Fruit fly (Drosophila melanogaster) whole organism, embryonic: ENCODE results near the gene drongo.

ENCODE experiments used
- Ada2b ChIP-seq: fragments of 200-800 bp; sonication (Bioruptor generic); IDR thresholded peaks from 2 replicates; pipeline ENCODE4 v1.3.6; 2022; ENCODE audit warnings: missing biosample characterization, missing genetic modification characterization
- Atf6 ChIP-seq: fragments of 200-800 bp; sonication (Bioruptor generic); IDR thresholded peaks from 2 replicates; pipeline ENCODE4 v1.3.6; 2022; ENCODE audit warnings: missing biosample characterization, missing genetic modification characterization
- Awh ChIP-seq: fragments of 200-800 bp; sonication (Bioruptor generic); IDR thresholded peaks from 2 replicates; pipeline ENCODE4, ENCODE4 v1.3.6; 2022; ENCODE audit warnings: missing biosample characterization, missing genetic modification characterization
- B-H2 ChIP-seq: fragments of 200-800 bp; sonication (Bioruptor generic); optimal IDR thresholded peaks from 2 replicates; lab custom pipeline; 2018; ENCODE audit warnings: missing biosample characterization, mild to moderate bottlenecking, missing genetic modification characterization
- CG10959 ChIP-seq: fragments of 200-800 bp; sonication (Bioruptor generic); IDR thresholded peaks from 2 replicates; pipeline ENCODE4 v1.3.6; 2022; ENCODE audit warnings: missing biosample characterization, missing genetic modification characterization
- CG11560 ChIP-seq: fragments of 200-800 bp; sonication (Bioruptor generic); IDR thresholded peaks from 3 replicates; pipeline ENCODE4 v1.3.6; 2022; ENCODE audit warnings: missing biosample characterization, missing genetic modification characterization
- CG12391 ChIP-seq: fragments of 200-800 bp; sonication (Bioruptor generic); optimal IDR thresholded peaks from 3 replicates; lab custom pipeline; 2018; ENCODE audit warnings: missing biosample characterization, mild to moderate bottlenecking, missing genetic modification characterization, moderate library complexity
- CG14710 ChIP-seq: fragments of 200-800 bp; sonication (Bioruptor generic); optimal IDR thresholded peaks from 3 replicates; lab custom pipeline; 2019; ENCODE audit warnings: missing biosample characterization, mild to moderate bottlenecking, missing genetic modification characterization, moderate library complexity
- CG15269 ChIP-seq: fragments of 200-800 bp; sonication (Bioruptor generic); optimal IDR thresholded peaks from 2 replicates; lab custom pipeline; 2018; ENCODE audit warnings: missing biosample characterization, mild to moderate bottlenecking, missing genetic modification characterization, moderate library complexity
- CG16863 ChIP-seq: fragments of 200-800 bp; sonication (Bioruptor generic); optimal IDR thresholded peaks from 3 replicates; lab custom pipeline; 2016; ENCODE audit warnings: missing biosample characterization, missing genetic modification characterization
- CG17186 ChIP-seq: fragments of 200-800 bp; sonication (Bioruptor generic); optimal IDR thresholded peaks from 3 replicates; lab custom pipeline; 2017; ENCODE audit warnings: missing biosample characterization, missing genetic modification reagents, missing genetic modification characterization
- CG17612 ChIP-seq: fragments of 200-800 bp; sonication (Bioruptor generic); IDR thresholded peaks from 2 replicates; pipeline ENCODE4 v1.3.6; 2022; ENCODE audit warnings: missing biosample characterization, missing genetic modification characterization
- CG3065 ChIP-seq: fragments of 200-800 bp; sonication (Bioruptor generic); optimal IDR thresholded peaks from 2 replicates; lab custom pipeline; 2016; ENCODE audit warnings: missing biosample characterization, missing genetic modification characterization
- CG3281 ChIP-seq: fragments of 200-800 bp; sonication (Bioruptor generic); optimal IDR thresholded peaks from 3 replicates; lab custom pipeline; 2017; ENCODE audit warnings: missing biosample characterization, mild to moderate bottlenecking, missing genetic modification characterization
- CG34224 ChIP-seq: fragments of 200-800 bp; sonication (Bioruptor generic); IDR thresholded peaks from 3 replicates; pipeline ENCODE4 v1.3.6; 2022; ENCODE audit warnings: missing biosample characterization, missing genetic modification characterization; ENCODE audit not compliant: partially characterized antibody
- CG4424 ChIP-seq: fragments of 200-800 bp; sonication (Bioruptor generic); optimal IDR thresholded peaks from 3 replicates; lab custom pipeline; 2016; ENCODE audit warnings: missing biosample characterization, missing genetic modification characterization
- CG4617 ChIP-seq: fragments of 200-800 bp; sonication (Bioruptor generic); optimal IDR thresholded peaks from 3 replicates; lab custom pipeline; 2016; ENCODE audit warnings: missing biosample characterization, missing genetic modification characterization, borderline replicate concordance
- CG5180 ChIP-seq: fragments of 200-800 bp; sonication (Bioruptor generic); optimal IDR thresholded peaks from 3 replicates; lab custom pipeline; 2017; ENCODE audit warnings: missing biosample characterization, missing genetic modification characterization, mild to moderate bottlenecking, moderate library complexity, missing genetic modification reagents
- Doc3 ChIP-seq: fragments of 200-800 bp; sonication (Bioruptor generic); IDR thresholded peaks from 3 replicates; pipeline ENCODE4 v1.3.6; 2022; ENCODE audit warnings: missing biosample characterization, missing genetic modification characterization; ENCODE audit not compliant: partially characterized antibody
- Drgx ChIP-seq: fragments of 200-800 bp; sonication (Bioruptor generic); IDR thresholded peaks from 2 replicates; pipeline ENCODE4 v1.3.6; 2022; ENCODE audit warnings: missing biosample characterization, missing genetic modification characterization
- Ets65A ChIP-seq: fragments of 200-800 bp; sonication (Bioruptor generic); peaks from one replicate; lab custom pipeline; 2016; ENCODE audit warnings: missing biosample characterization, missing genetic modification characterization
- HLH4C ChIP-seq: fragments of 200-800 bp; sonication (Bioruptor generic); IDR thresholded peaks from 3 replicates; pipeline ENCODE4 v1.3.6; 2022; ENCODE audit warnings: missing biosample characterization, missing genetic modification characterization; ENCODE audit not compliant: partially characterized antibody
- HmgD ChIP-seq: fragments of 200-800 bp; sonication (Bioruptor generic); optimal IDR thresholded peaks from 3 replicates; lab custom pipeline; 2016; ENCODE audit warnings: missing biosample characterization, missing genetic modification characterization
- Ravus ChIP-seq: fragments of 200-800 bp; sonication (Bioruptor generic); IDR thresholded peaks from 2 replicates; pipeline ENCODE4 v1.3.6; 2022; ENCODE audit warnings: missing biosample characterization, missing genetic modification characterization
- Rx ChIP-seq: fragments of 200-800 bp; sonication (Bioruptor generic); IDR thresholded peaks from 2 replicates; pipeline ENCODE4 v1.3.6; 2022; ENCODE audit warnings: missing biosample characterization, missing genetic modification characterization
- Ssrp ChIP-seq: fragments of 200-800 bp; sonication (Bioruptor generic); optimal IDR thresholded peaks from 2 replicates; lab custom pipeline; 2018; ENCODE audit warnings: missing biosample characterization, mild to moderate bottlenecking, missing genetic modification characterization, moderate library complexity
- Usf ChIP-seq: fragments of 200-800 bp; sonication (Bioruptor generic); optimal IDR thresholded peaks from 2 replicates; lab custom pipeline; 2017; ENCODE audit warnings: missing genotype, missing biosample characterization, missing genetic modification characterization
- ap ChIP-seq: fragments of 200-800 bp; sonication (Bioruptor generic); IDR thresholded peaks from 2 replicates; pipeline ENCODE4 v1.3.6; 2022; ENCODE audit warnings: missing biosample characterization, missing genetic modification characterization
- ato ChIP-seq: fragments of 200-800 bp; sonication (Bioruptor generic); IDR thresholded peaks from 2 replicates; pipeline ENCODE4 v1.3.6; 2022; ENCODE audit warnings: missing biosample characterization, missing genetic modification characterization; ENCODE audit not compliant: partially characterized antibody
- bbx ChIP-seq: fragments of 200-800 bp; sonication (Bioruptor generic); IDR thresholded peaks from 2 replicates; pipeline ENCODE4 v1.3.6; 2022; ENCODE audit warnings: missing biosample characterization, missing genetic modification characterization; ENCODE audit not compliant: partially characterized antibody
- btn ChIP-seq: fragments of 200-800 bp; sonication (Bioruptor generic); optimal IDR thresholded peaks from 2 replicates; lab custom pipeline; 2016; ENCODE audit warnings: missing biosample characterization, missing genetic modification characterization
- fd96Cb ChIP-seq: fragments of 200-800 bp; sonication (Bioruptor generic); optimal IDR thresholded peaks from 2 replicates; lab custom pipeline; 2018; ENCODE audit warnings: missing biosample characterization, mild to moderate bottlenecking, missing genetic modification characterization, moderate library complexity
- gcm ChIP-seq: fragments of 200-800 bp; sonication (Bioruptor generic); optimal IDR thresholded peaks from 2 replicates; lab custom pipeline; 2019; ENCODE audit warnings: missing biosample characterization, mild to moderate bottlenecking, missing genetic modification characterization, moderate library complexity
- gsb ChIP-seq: fragments of 200-800 bp; sonication (Bioruptor generic); IDR thresholded peaks from 2 replicates; pipeline ENCODE4 v1.3.6; 2022; ENCODE audit warnings: missing biosample characterization, missing genetic modification characterization
- h ChIP-seq: fragments of >200 bp; optimal IDR thresholded peaks from 2 replicates; lab custom pipeline; 2017
- hb ChIP-seq: fragments of 200-800 bp; sonication (Bioruptor generic); IDR thresholded peaks from 3 replicates; pipeline ENCODE4 v1.3.6; 2022; ENCODE audit warnings: missing biosample characterization, missing genetic modification characterization; ENCODE audit not compliant: partially characterized antibody
- hkb ChIP-seq, 2 experiments: fragments of 200-800 bp in 1 of 2; fragments of >200 bp in 1 of 2; sonication (Bioruptor generic) in 1 of 2; IDR thresholded peaks in 1 of 2; optimal IDR thresholded peaks in 1 of 2; 2 replicates each; pipeline versions ENCODE4 v1.3.6 to Lab custom; 2017 to 2022; ENCODE audit warnings: missing biosample characterization in 1 of 2, missing genetic modification characterization in 1 of 2
- klu ChIP-seq: fragments of 200-800 bp; sonication (Bioruptor generic); IDR thresholded peaks from 2 replicates; pipeline ENCODE4 v1.3.6; 2022; ENCODE audit warnings: missing biosample characterization, missing genetic modification characterization
- lbe ChIP-seq: fragments of 200-800 bp; sonication (Bioruptor generic); optimal IDR thresholded peaks from 2 replicates; lab custom pipeline; 2016; ENCODE audit warnings: missing biosample characterization, mild to moderate bottlenecking, missing genetic modification characterization
- nau ChIP-seq: fragments of 200-800 bp; sonication (Bioruptor generic); optimal IDR thresholded peaks from 3 replicates; lab custom pipeline; 2017; ENCODE audit warnings: missing biosample characterization, mild to moderate bottlenecking, missing genetic modification characterization, missing genetic modification reagents
- odd ChIP-seq: fragments of 200-800 bp; sonication (Bioruptor generic); optimal IDR thresholded peaks from 2 replicates; lab custom pipeline; 2017; ENCODE audit warnings: missing biosample characterization, mild to moderate bottlenecking, missing genetic modification characterization
- onecut ChIP-seq: fragments of 200-800 bp; sonication (Bioruptor generic); IDR thresholded peaks from 2 replicates; pipeline ENCODE4 v1.3.6; 2022; ENCODE audit warnings: missing biosample characterization, missing genetic modification characterization
- pb ChIP-seq: fragments of 200-800 bp; sonication (Bioruptor generic); optimal IDR thresholded peaks from 3 replicates; lab custom pipeline; 2016; ENCODE audit warnings: missing biosample characterization, missing genetic modification characterization
- phol ChIP-seq: fragments of 200-800 bp; sonication (Bioruptor generic); optimal IDR thresholded peaks from 3 replicates; lab custom pipeline; 2018; ENCODE audit warnings: missing biosample characterization, mild to moderate bottlenecking, missing genetic modification characterization, moderate library complexity
- ranshi ChIP-seq: fragments of 200-800 bp; sonication (Bioruptor generic); IDR thresholded peaks from 2 replicates; pipeline ENCODE4 v1.3.6; 2022; ENCODE audit warnings: missing biosample characterization, missing genetic modification characterization
- slp2 ChIP-seq: fragments of 200-800 bp; sonication (Bioruptor generic); optimal IDR thresholded peaks from 2 replicates; lab custom pipeline; 2016; ENCODE audit warnings: missing biosample characterization, missing genetic modification characterization
- ssp ChIP-seq: fragments of 200-800 bp; sonication (Bioruptor generic); IDR thresholded peaks from 2 replicates; pipeline ENCODE4 v1.3.6; 2022; ENCODE audit warnings: missing biosample characterization, missing genetic modification characterization
- stc ChIP-seq: fragments of 200-800 bp; sonication (Bioruptor generic); IDR thresholded peaks from 2 replicates; pipeline ENCODE4 v1.3.6; 2022; ENCODE audit warnings: missing biosample characterization, missing genetic modification characterization
- tap ChIP-seq: fragments of 200-800 bp; optimal IDR thresholded peaks from 3 replicates; lab custom pipeline; 2019; ENCODE audit warnings: missing biosample characterization, mild to moderate bottlenecking, missing genetic modification characterization, moderate library complexity
- yki ChIP-seq: fragments of >200 bp; optimal IDR thresholded peaks from 3 replicates; lab custom pipeline; 2018
- zf30C ChIP-seq: fragments of 200-800 bp; sonication (Bioruptor generic); optimal IDR thresholded peaks from 3 replicates; lab custom pipeline; 2018; ENCODE audit warnings: missing biosample characterization, mild to moderate bottlenecking, missing genetic modification characterization

The drongo gene

dm6 chr2L:850727-851257 is at the start of gene drongo (continued):
- TF ChIP-seq HLH4C, result peak; percentile 43
- TF ChIP-seq ato (GFP tag; lab: Robert Waterston, UW), result no peak
- no peak for TF ChIP-seq klu (GFP tag; lab: Robert Waterston, UW)
- TF ChIP-seq CG5180, result peak; percentile 28
- TF ChIP-seq Usf (GFP tag; lab: Kevin White, UChicago), result no peak
- TF ChIP-seq CG4617 (GFP tag; lab: Kevin White, UChicago), result peak; percentile 4
- no peak for TF ChIP-seq h
- peak; percentile 58 for TF ChIP-seq CG17186 (GFP tag; lab: Kevin White, UChicago)
- no peak for TF ChIP-seq hb (GFP tag; lab: Robert Waterston, UW)
- TF ChIP-seq Ets65A (GFP tag; lab: Kevin White, UChicago), result no peak
- TF ChIP-seq tap, result no peak
- TF ChIP-seq phol (tag; lab: Kevin White, UChicago), result peak; percentile 37
- no peak for TF ChIP-seq CG10959
- peak; percentile 18; the same call in 1 of the 2 replicates for TF ChIP-seq ranshi (GFP tag; lab: Robert Waterston, UW)
- TF ChIP-seq Drgx (GFP tag; lab: Robert Waterston, UW), result 0 out of 2 replicates have a peak, but pooled peaks have one; percentile 23
- TF ChIP-seq Ssrp (tag; lab: Kevin White, UChicago), result no peak
- TF ChIP-seq gsb (GFP tag; lab: Robert Waterston, UW), result no peak
- no peak for TF ChIP-seq ssp (GFP tag; lab: Robert Waterston, UW)
- TF ChIP-seq btn (GFP tag; lab: Kevin White, UChicago), result no peak
- TF ChIP-seq odd (GFP tag; lab: Kevin White, UChicago), result peak; percentile 59
- TF ChIP-seq CG16863 (GFP tag; lab: Kevin White, UChicago), result no peak
- no peak for TF ChIP-seq Ravus
- TF ChIP-seq B-H2 (GFP tag; lab: Kevin White, UChicago), result peak; percentile 57
- peak; percentile 61 for TF ChIP-seq CG12391 (tag; lab: Kevin White, UChicago)
- TF ChIP-seq onecut (GFP tag; lab: Robert Waterston, UW), result peak; percentile 50
- TF ChIP-seq CG14710 (tag; lab: Kevin White, UChicago), result peak; percentile 51
- TF ChIP-seq slp2 (GFP tag; lab: Kevin White, UChicago), result no peak
- no peak for TF ChIP-seq CG17612 (GFP tag; lab: Robert Waterston, UW)
- TF ChIP-seq HmgD (GFP tag; lab: Kevin White, UChicago), result peak; percentile 67
- no peak for TF ChIP-seq lbe (GFP tag; lab: Kevin White, UChicago)
- TF ChIP-seq pb (GFP tag; lab: Kevin White, UChicago), result peak; percentile 29
- peak; percentile 17 for TF ChIP-seq nau (GFP tag; lab: Kevin White, UChicago)
- no peak for TF ChIP-seq Doc3
- no peak for TF ChIP-seq hkb (optimal IDR thresholded peaks at IDR 0.05; lab: Kevin White, UChicago)
- peak; percentile 52; the same call in 1 of the 2 replicates for TF ChIP-seq hkb (GFP tag; IDR thresholded peaks at IDR 0.05; lab: Robert Waterston, UW)
- TF ChIP-seq yki, result no peak
- peak; percentile 33 for TF ChIP-seq gcm (GFP tag; lab: Kevin White, UChicago)
- TF ChIP-seq CG11560 (tag; lab: Robert Waterston, UW), result peak; percentile 87
- TF ChIP-seq CG3281 (GFP tag; lab: Kevin White, UChicago), result peak; percentile 41
- TF ChIP-seq CG15269 (tag; lab: Kevin White, UChicago), result peak; percentile 24
- no peak for TF ChIP-seq fd96Cb (tag; lab: Kevin White, UChicago)
- no peak for TF ChIP-seq Awh
- no peak for TF ChIP-seq ap (GFP tag; lab: Robert Waterston, UW)
- TF ChIP-seq Atf6, result peak; percentile 34; the same call in 1 of the 2 replicates
- TF ChIP-seq CG34224, result peak; percentile 31; the same call in 2 of the 3 replicates
- TF ChIP-seq stc (GFP tag; lab: Robert Waterston, UW), result no peak; the same call in 1 of the 2 replicates
- no peak for TF ChIP-seq Rx (GFP tag; lab: Robert Waterston, UW)
- no peak for TF ChIP-seq CG4424 (GFP tag; lab: Kevin White, UChicago)
- no peak for TF ChIP-seq CG3065 (GFP tag; lab: Kevin White, UChicago)
- TF ChIP-seq zf30C (GFP tag; lab: Kevin White, UChicago), result peak; percentile 38
- no peak for TF ChIP-seq Ada2b
- TF ChIP-seq bbx, result peak; percentile 65
